Worm (Caenorhabditis elegans) whole organism, mixed stage, embryonic: ENCODE data around the gene Y39E4A.1.

Experiments used
- M03D4.4 ChIP-seq: sonication (generic microtip); optimal IDR thresholded peaks from 2 replicates; lab custom pipeline; 2017; ENCODE audit warnings: mild to moderate bottlenecking, missing genetic modification characterization, missing compliant biosample characterization
- bed-3 ChIP-seq: fragments of 200-800 bp; sonication (Bioruptor generic); optimal IDR thresholded peaks from 3 replicates; lab custom pipeline; 2018; ENCODE audit warnings: mild to moderate bottlenecking, missing genetic modification characterization, moderate library complexity, missing compliant biosample characterization
- blmp-1 ChIP-seq: fragments of 150-350 bp; optimal IDR thresholded peaks from 2 replicates; lab custom pipeline; 2014; ENCODE audit warnings: missing biosample characterization, missing genetic modification characterization
- ceh-39 ChIP-seq: fragments of 150-350 bp; optimal IDR thresholded peaks from 2 replicates; lab custom pipeline; 2014; ENCODE audit warnings: missing biosample characterization, missing genetic modification characterization
- ceh-43 ChIP-seq: fragments of 200-800 bp; sonication (Bioruptor generic); optimal IDR thresholded peaks from 2 replicates; lab custom pipeline; 2018; ENCODE audit warnings: mild to moderate bottlenecking, missing genetic modification characterization, moderate library complexity, missing compliant biosample characterization
- ces-1 ChIP-seq: fragments of 150-350 bp; optimal IDR thresholded peaks from 2 replicates; lab custom pipeline; 2014; ENCODE audit warnings: missing biosample characterization, missing genetic modification reagents, missing genetic modification characterization
- cnd-1 ChIP-seq: fragments of 200-800 bp; sonication (Bioruptor generic); optimal IDR thresholded peaks from 2 replicates; lab custom pipeline; 2018; ENCODE audit warnings: mild to moderate bottlenecking, missing genetic modification characterization, missing compliant biosample characterization
- drap-1 ChIP-seq: fragments of 200-800 bp; sonication (Bioruptor generic); optimal IDR thresholded peaks from 3 replicates; lab custom pipeline; 2018; ENCODE audit warnings: mild to moderate bottlenecking, missing genetic modification characterization, missing compliant biosample characterization
- elt-1 ChIP-seq: sonication (generic microtip); optimal IDR thresholded peaks from 2 replicates; lab custom pipeline; 2017; ENCODE audit warnings: missing genetic modification characterization, mild to moderate bottlenecking, missing compliant biosample characterization, antibody characterized with exemption, moderate library complexity, borderline replicate concordance; ENCODE audit not compliant: insufficient read depth
- elt-3 ChIP-seq: fragments of 150-350 bp; optimal IDR thresholded peaks from 2 replicates; lab custom pipeline; 2014; ENCODE audit warnings: missing biosample characterization, missing genetic modification characterization
- flh-1 ChIP-seq: fragments of 200-800 bp; sonication (Bioruptor generic); optimal IDR thresholded peaks from 2 replicates; lab custom pipeline; 2018; ENCODE audit warnings: mild to moderate bottlenecking, missing genetic modification characterization, moderate library complexity, missing compliant biosample characterization
- ham-2 ChIP-seq: fragments of 200-800 bp; sonication (Bioruptor generic); optimal IDR thresholded peaks from 2 replicates; lab custom pipeline; 2018; ENCODE audit warnings: mild to moderate bottlenecking, missing genetic modification characterization, missing compliant biosample characterization
- lin-32 ChIP-seq: fragments of 200-800 bp; sonication (Bioruptor generic); optimal IDR thresholded peaks from 2 replicates; lab custom pipeline; 2018; ENCODE audit warnings: mild to moderate bottlenecking, missing genetic modification characterization, missing compliant biosample characterization
- lsy-2 ChIP-seq: fragments of 150-350 bp; optimal IDR thresholded peaks from 2 replicates; lab custom pipeline; 2014; ENCODE audit warnings: missing biosample characterization, missing genetic modification characterization
- mab-5 ChIP-seq: fragments of 150-350 bp; optimal IDR thresholded peaks from 2 replicates; lab custom pipeline; 2014; ENCODE audit warnings: missing biosample characterization, missing genetic modification characterization
- mep-1 ChIP-seq: fragments of 150-350 bp; optimal IDR thresholded peaks from 2 replicates; lab custom pipeline; 2017; ENCODE audit warnings: missing biosample characterization, missing genetic modification reagents, missing genetic modification characterization, inconsistent platforms
- mls-2 ChIP-seq: sonication (generic microtip); optimal IDR thresholded peaks from 2 replicates; lab custom pipeline; 2016; ENCODE audit warnings: mild to moderate bottlenecking, missing genetic modification characterization, moderate library complexity, missing compliant biosample characterization
- nhr-12 ChIP-seq: fragments of 150-350 bp; optimal IDR thresholded peaks from 2 replicates; lab custom pipeline; 2014; ENCODE audit warnings: missing biosample characterization, missing genetic modification characterization
- nhr-2 ChIP-seq: fragments of 150-350 bp; optimal IDR thresholded peaks from 2 replicates; lab custom pipeline; 2014; ENCODE audit warnings: missing biosample characterization, missing genetic modification characterization
- nhr-237 ChIP-seq: fragments of 150-350 bp; optimal IDR thresholded peaks from 2 replicates; lab custom pipeline; 2014; ENCODE audit warnings: missing biosample characterization, missing genetic modification characterization
- nhr-28 ChIP-seq: fragments of 150-350 bp; optimal IDR thresholded peaks from 2 replicates; lab custom pipeline; 2014; ENCODE audit warnings: missing biosample characterization, missing genetic modification characterization
- nhr-76 ChIP-seq: sonication (generic microtip); optimal IDR thresholded peaks from 2 replicates; lab custom pipeline; 2017; ENCODE audit warnings: missing biosample characterization, missing genetic modification characterization
- pha-4 ChIP-seq: fragments of 150-350 bp; optimal IDR thresholded peaks from 2 replicates; lab custom pipeline; 2018; ENCODE audit warnings: missing biosample characterization, missing genetic modification reagents, missing genetic modification characterization
- snpc-4 ChIP-seq: fragments of 150-350 bp; optimal IDR thresholded peaks from 2 replicates; lab custom pipeline; 2014; ENCODE audit warnings: missing biosample characterization, missing genetic modification characterization
- tbx-8 ChIP-seq: fragments of 200-800 bp; sonication (Bioruptor generic); optimal IDR thresholded peaks from 2 replicates; lab custom pipeline; 2018; ENCODE audit warnings: mild to moderate bottlenecking, missing genetic modification characterization, moderate library complexity, missing compliant biosample characterization
- unc-39 ChIP-seq: fragments of 150-350 bp; optimal IDR thresholded peaks from 2 replicates; lab custom pipeline; 2014; ENCODE audit warnings: missing biosample characterization, missing genetic modification characterization
- unc-62 ChIP-seq: fragments of 150-350 bp; optimal IDR thresholded peaks from 2 replicates; lab custom pipeline; 2014; ENCODE audit warnings: missing biosample characterization, missing genetic modification reagents, missing genetic modification characterization
- ztf-11 ChIP-seq: fragments of 150-350 bp; optimal IDR thresholded peaks from 2 replicates; lab custom pipeline; 2014; ENCODE audit warnings: missing biosample characterization, missing genetic modification characterization

The Y39E4A.1 gene

ce11 chrIII:12990997-12991396 is 39.8 kb downstream of the Y39E4A.1 start, which contains the start of gene ZK1010.12:
TSS of gene ZK1010.12 (plus strand) at chrIII:12991297.
- no peak for TF ChIP-seq snpc-4 (tag; lab: Kevin White, UChicago)
- TF ChIP-seq, all 35 proteins: peak for 0

- TF ChIP-seq ham-2 (no peak), flh-1 (no peak), tbx-8 (GFP tag; lab: Kevin White, UChicago) (no peak), drap-1 (no peak), elt-3 (no peak), nhr-2 (no peak), ceh-39 (tag; lab: Kevin White, UChicago) (no peak), mep-1 (no peak), blmp-1 (tag; lab: Kevin White, UChicago) (no peak), unc-62 (GFP tag; lab: Kevin White, UChicago) (no peak), M03D4.4 (tag; lab: Kevin White, UChicago) (no peak), elt-1 (tag; lab: Kevin White, UChicago) (no peak), pha-4 (tag; lab: Kevin White, UChicago) (no peak), mls-2 (tag; lab: Kevin White, UChicago) (no peak), nhr-12 (tag; lab: Kevin White, UChicago) (no peak), lsy-2 (tag; lab: Kevin White, UChicago) (no peak), nhr-76 (tag; lab: Kevin White, UChicago) (no peak), ceh-43 (no peak), mab-5 (tag; lab: Kevin White, UChicago) (no peak)
Observed at ce11 chrIII:12993055-12993454, 41.8 kb downstream of the Y39E4A.1 start.

ce11 chrIII:12993607-12994006 is 42.4 kb downstream of the Y39E4A.1 start, which contains the start of gene col-97:
TSS of gene col-97 (minus strand) at chrIII:12993707.
- TF ChIP-seq ces-1 = no peak
- TF ChIP-seq nhr-28 (tag; lab: Kevin White, UChicago) = no peak
- no peak for TF ChIP-seq tbx-8 (GFP tag; lab: Kevin White, UChicago)
- TF ChIP-seq bed-3 (GFP tag; lab: Kevin White, UChicago) = no peak
- TF ChIP-seq blmp-1 (tag; lab: Kevin White, UChicago) = no peak
- no peak for TF ChIP-seq ztf-11 (tag; lab: Kevin White, UChicago)
- TF ChIP-seq elt-3 = no peak
- no peak for TF ChIP-seq M03D4.4 (tag; lab: Kevin White, UChicago)
- TF ChIP-seq cnd-1 (tag; lab: Kevin White, UChicago) = no peak
- no peak for TF ChIP-seq pha-4 (tag; lab: Kevin White, UChicago)
- TF ChIP-seq mep-1 = no peak
- no peak for TF ChIP-seq snpc-4 (tag; lab: Kevin White, UChicago)
- no peak for TF ChIP-seq unc-39 (tag; lab: Kevin White, UChicago)
- no peak for TF ChIP-seq mab-5 (tag; lab: Kevin White, UChicago)
- no peak for TF ChIP-seq flh-1
- TF ChIP-seq elt-1 (tag; lab: Kevin White, UChicago) = no peak
- TF ChIP-seq lin-32 (GFP tag; lab: Kevin White, UChicago) = no peak
- no peak for TF ChIP-seq nhr-237 (tag; lab: Kevin White, UChicago)

- no peak for TF ChIP-seq mls-2 (tag; lab: Kevin White, UChicago)
- no peak for TF ChIP-seq nhr-2
- no peak for TF ChIP-seq cnd-1 (tag; lab: Kevin White, UChicago)
- no peak for TF ChIP-seq ceh-43
- no peak for TF ChIP-seq mab-5 (tag; lab: Kevin White, UChicago)
Observed at ce11 chrIII:12998252-12998651, 47.0 kb downstream of the Y39E4A.1 start.

- TF ChIP-seq snpc-4 (tag; lab: Kevin White, UChicago) (no peak), pha-4 (tag; lab: Kevin White, UChicago) (peak; percentile 34), lin-32 (GFP tag; lab: Kevin White, UChicago) (no peak)
Observed at ce11 chrIII:13000457-13000856, 49.2 kb downstream of the Y39E4A.1 start, which contains the start of gene ZK1010.8. TSS of gene ZK1010.8 (minus strand) at chrIII:13000670.
